Fruit fly (Drosophila melanogaster): ENCODE data around the gene CG8188.
A peak's percentile ranks its signal among the peaks of the same experiment; 100 is the strongest.

Gene CG8188

dm6 chrX:17696637-17697036 lies 6.2 kb downstream of the CG8188 start (continued):
- TF ChIP-seq ranshi (GFP tag; IDR thresholded peaks at IDR 0.05) (peak; percentile 70), slp2 (GFP tag; optimal IDR thresholded peaks at IDR 0.05) (no peak), NC2α (GFP tag; optimal IDR thresholded peaks at IDR 0.05) (no peak), shn (GFP tag; optimal IDR thresholded peaks at IDR 0.05) (no peak), Sry-δ (GFP tag; optimal IDR thresholded peaks at IDR 0.05) (no peak), YL-1 (GFP tag; optimal IDR thresholded peaks at IDR 0.05) (no peak), zen2 (GFP tag; IDR thresholded peaks at IDR 0.05; ENCODE audit: partially characterized antibody) (no peak), CG8089 (GFP tag; optimal IDR thresholded peaks at IDR 0.05) (no peak), CG12391 (tag; optimal IDR thresholded peaks at IDR 0.05) (peak; percentile 48), schlank (tag; optimal IDR thresholded peaks at IDR 0.05) (peak; percentile 40), CG2199 (GFP tag; IDR thresholded peaks at IDR 0.05) (no peak), CG4360 (GFP tag; IDR thresholded peaks at IDR 0.05) (no peak), CG17328 (GFP tag; IDR thresholded peaks at IDR 0.05) (peak; percentile 53; the same call in 1 of the 2 replicates), psq (GFP tag; optimal IDR thresholded peaks at IDR 0.05) (no peak), onecut (GFP tag; IDR thresholded peaks at IDR 0.05) (peak; percentile 47; the same call in 1 of the 2 replicates), CG4424 (GFP tag; optimal IDR thresholded peaks at IDR 0.05) (peak; percentile 47), Xrp1 (GFP tag; IDR thresholded peaks at IDR 0.05) (peak; percentile 62), odd (GFP tag; optimal IDR thresholded peaks at IDR 0.05) (peak; percentile 26), Gsc (GFP tag; IDR thresholded peaks at IDR 0.05) (no peak), CG31365 (tag; optimal IDR thresholded peaks at IDR 0.05) (no peak), dati (GFP tag; IDR thresholded peaks at IDR 0.05) (no peak), knrl (GFP tag; IDR thresholded peaks at IDR 0.05; ENCODE audit: partially characterized antibody) (no peak), CG7556 (GFP tag; optimal IDR thresholded peaks at IDR 0.05) (peak; percentile 58), CG12299 (tag; optimal IDR thresholded peaks at IDR 0.05) (peak; percentile 51), Ptx1 (GFP tag; IDR thresholded peaks at IDR 0.05) (peak; percentile 63), CG12155 (GFP tag; optimal IDR thresholded peaks at IDR 0.05) (no peak), CG15073 (GFP tag; optimal IDR thresholded peaks at IDR 0.05) (no peak), CG2129 (GFP tag; IDR thresholded peaks at IDR 0.05; ENCODE audit: partially characterized antibody) (no peak), ara (GFP tag; IDR thresholded peaks at IDR 0.05) (0 out of 2 replicates have a peak, but pooled peaks have one; percentile 14), Sox102F (GFP tag; optimal IDR thresholded peaks at IDR 0.05) (peak; percentile 70), CG17359 (tag; optimal IDR thresholded peaks at IDR 0.05) (peak; percentile 32), CG3838 (GFP tag; optimal IDR thresholded peaks at IDR 0.05) (no peak), fu2 (GFP tag; optimal IDR thresholded peaks at IDR 0.05) (peak; percentile 12), lilli (GFP tag; optimal IDR thresholded peaks at IDR 0.05) (peak; percentile 53), Mad (GFP tag; optimal IDR thresholded peaks at IDR 0.05) (no peak), CG8359 (GFP tag; optimal IDR thresholded peaks at IDR 0.05; ENCODE audit: borderline replicate concordance) (no peak), CG9727 (GFP tag; optimal IDR thresholded peaks at IDR 0.05) (peak; percentile 50), CG10366 (GFP tag; IDR thresholded peaks at IDR 0.05) (peak; percentile 67), CG9817 (tag; optimal IDR thresholded peaks at IDR 0.05) (peak; percentile 72), Doc3 (GFP tag; IDR thresholded peaks at IDR 0.05; ENCODE audit: partially characterized antibody) (no peak), lola (GFP tag; optimal IDR thresholded peaks at IDR 0.05) (no peak), CG5180 (GFP tag; optimal IDR thresholded peaks at IDR 0.05) (no peak), CG6765 (GFP tag; optimal IDR thresholded peaks at IDR 0.05) (no peak), CG10147 (GFP tag; optimal IDR thresholded peaks at IDR 0.05) (peak; percentile 64), CG14441 (GFP tag; IDR thresholded peaks at IDR 0.05) (peak; percentile 72), Meics (GFP tag; optimal IDR thresholded peaks at IDR 0.05) (peak; percentile 48), bab2 (GFP tag; optimal IDR thresholded peaks at IDR 0.05) (peak; percentile 57), CG10209 (GFP tag; optimal IDR thresholded peaks at IDR 0.05) (peak; percentile 6), CG16863 (GFP tag; optimal IDR thresholded peaks at IDR 0.05) (peak; percentile 8), CG30020 (tag; optimal IDR thresholded peaks at IDR 0.05) (no peak), CG32532 (GFP tag; IDR thresholded peaks at IDR 0.05) (peak; percentile 82)
